Fruit fly (Drosophila melanogaster): Measurements from ENCODE around the gene Cpr76Bd.

The Cpr76Bd gene

dm6 chr3L:19561745-19562144 is 29.2 kb downstream of the Cpr76Bd start (continued):
- peak; percentile 6 for TF ChIP-seq gro (GFP tag; optimal IDR thresholded peaks at IDR 0.05)
- TF ChIP-seq CG7271 (tag; optimal IDR thresholded peaks at IDR 0.05), result no peak
- TF ChIP-seq fd3F (GFP tag; optimal IDR thresholded peaks at IDR 0.05), result no peak
- no peak for TF ChIP-seq Optix (GFP tag; IDR thresholded peaks at IDR 0.05)
- no peak for TF ChIP-seq Dll (GFP tag; IDR thresholded peaks at IDR 0.05; ENCODE audit: partially characterized antibody)
- no peak for TF ChIP-seq ftz-f1 (GFP tag; optimal IDR thresholded peaks at IDR 0.05)
- TF ChIP-seq Hr39 (optimal IDR thresholded peaks at IDR 0.05), result no peak
- peak; percentile 57 for TF ChIP-seq CG18599 (GFP tag; optimal IDR thresholded peaks at IDR 0.05)
- no peak for TF ChIP-seq Bdp1 (GFP tag; optimal IDR thresholded peaks at IDR 0.05)
- no peak for TF ChIP-seq CG5180 (GFP tag; optimal IDR thresholded peaks at IDR 0.05)
- peak; percentile 32 for TF ChIP-seq Dip3 (GFP tag; optimal IDR thresholded peaks at IDR 0.05)
- no peak for TF ChIP-seq cato (GFP tag; optimal IDR thresholded peaks at IDR 0.05; ENCODE audit: borderline replicate concordance)
- no peak for TF ChIP-seq Atf6 (GFP tag; IDR thresholded peaks at IDR 0.05)
- TF ChIP-seq CG2116 (GFP tag; optimal IDR thresholded peaks at IDR 0.05), result no peak
- TF ChIP-seq CG13287 (GFP tag; IDR thresholded peaks at IDR 0.05; ENCODE audit: partially characterized antibody), result no peak
- no peak for TF ChIP-seq knrl (GFP tag; IDR thresholded peaks at IDR 0.05; ENCODE audit: partially characterized antibody)
- no peak for TF ChIP-seq tx (GFP tag; optimal IDR thresholded peaks at IDR 0.05)
- TF ChIP-seq Atf3 (GFP tag; optimal IDR thresholded peaks at IDR 0.05), result no peak
- peak; percentile 1 for TF ChIP-seq zfh2 (GFP tag; optimal IDR thresholded peaks at IDR 0.05)
- no peak for TF ChIP-seq CG4328 (GFP tag; optimal IDR thresholded peaks at IDR 0.05)
- TF ChIP-seq Chrac-16 (GFP tag; optimal IDR thresholded peaks at IDR 0.05), result no peak
- TF ChIP-seq CG15479 (GFP tag; optimal IDR thresholded peaks at IDR 0.05), result no peak
- no peak for TF ChIP-seq CG33213 (GFP tag; optimal IDR thresholded peaks at IDR 0.05)
- TF ChIP-seq odd (GFP tag; optimal IDR thresholded peaks at IDR 0.05), result no peak
- no peak for TF ChIP-seq CG3847 (GFP tag; IDR thresholded peaks at IDR 0.05)
- no peak for TF ChIP-seq pros (GFP tag; optimal IDR thresholded peaks at IDR 0.05)
- TF ChIP-seq dmrt99B (tag; optimal IDR thresholded peaks at IDR 0.05), result peak; percentile 51
- TF ChIP-seq gcm (GFP tag; optimal IDR thresholded peaks at IDR 0.05), result no peak
- TF ChIP-seq shn (GFP tag; optimal IDR thresholded peaks at IDR 0.05), result no peak
- no peak for TF ChIP-seq Max (GFP tag; optimal IDR thresholded peaks at IDR 0.05)
- TF ChIP-seq Meics (GFP tag; optimal IDR thresholded peaks at IDR 0.05), result peak; percentile 68
- TF ChIP-seq pfk (GFP tag; optimal IDR thresholded peaks at IDR 0.05), result no peak
- peak; percentile 27 for TF ChIP-seq lbe (GFP tag; optimal IDR thresholded peaks at IDR 0.05)
- no peak for TF ChIP-seq CG2889 (GFP tag; IDR thresholded peaks at IDR 0.05)
- TF ChIP-seq caup (GFP tag; optimal IDR thresholded peaks at IDR 0.05; ENCODE audit: severe bottlenecking), result no peak
- no peak for TF ChIP-seq TFAM (GFP tag; optimal IDR thresholded peaks at IDR 0.05)
- no peak for TF ChIP-seq CG8388 (GFP tag; optimal IDR thresholded peaks at IDR 0.05)
- no peak for TF ChIP-seq CG6689 (GFP tag; IDR thresholded peaks at IDR 0.05)
- TF ChIP-seq CG16815 (GFP tag; optimal IDR thresholded peaks at IDR 0.05), result peak; percentile 9
- TF ChIP-seq CG7786 (GFP tag; optimal IDR thresholded peaks at IDR 0.05), result peak; percentile 0
- no peak for TF ChIP-seq da (GFP tag; optimal IDR thresholded peaks at IDR 0.05)
- TF ChIP-seq CG13123 (GFP tag; optimal IDR thresholded peaks at IDR 0.05), result no peak
- no peak for TF ChIP-seq her (GFP tag; optimal IDR thresholded peaks at IDR 0.05)
- TF ChIP-seq klu (GFP tag; IDR thresholded peaks at IDR 0.05), result no peak
- TF ChIP-seq ken (GFP tag; IDR thresholded peaks at IDR 0.05), result no peak
- no peak for TF ChIP-seq otp (GFP tag; IDR thresholded peaks at IDR 0.05)
- TF ChIP-seq yki (optimal IDR thresholded peaks at IDR 0.05), result no peak
- no peak for TF ChIP-seq Pdp1 (GFP tag; optimal IDR thresholded peaks at IDR 0.05)
- TF ChIP-seq fd64A (GFP tag; optimal IDR thresholded peaks at IDR 0.05), result no peak
- TF ChIP-seq CG32767 (GFP tag; IDR thresholded peaks at IDR 0.05), result no peak
- no peak for TF ChIP-seq Six4 (GFP tag; optimal IDR thresholded peaks at IDR 0.05)
- TF ChIP-seq BEAF-32 (GFP tag; optimal IDR thresholded peaks at IDR 0.05), result no peak
